Worm (Caenorhabditis elegans) whole organism, early embryonic: Measurements from ENCODE around the gene srd-35.

ENCODE experiments used
- B0310.2 ChIP-seq: sonication (generic microtip); optimal IDR thresholded peaks from 2 replicates; lab custom pipeline; 2016; ENCODE audit warnings: mild to moderate bottlenecking, missing genetic modification characterization, missing compliant biosample characterization
- F13C5.2 ChIP-seq: sonication (generic microtip); optimal IDR thresholded peaks from 2 replicates; lab custom pipeline; 2017; ENCODE audit warnings: mild to moderate bottlenecking, missing genetic modification characterization, inconsistent platforms, missing compliant biosample characterization
- aly-1 ChIP-seq: sonication (generic microtip); optimal IDR thresholded peaks from 2 replicates; lab custom pipeline; 2016; ENCODE audit warnings: missing genetic modification characterization, missing compliant biosample characterization
- ama-1 ChIP-seq: fragments of 150-350 bp; optimal IDR thresholded peaks from 2 replicates; lab custom pipeline; 2014
- ceh-13 ChIP-seq: fragments of 200-800 bp; sonication (Bioruptor generic); optimal IDR thresholded peaks from 2 replicates; lab custom pipeline; 2018; ENCODE audit warnings: mild to moderate bottlenecking, missing genetic modification characterization, missing compliant biosample characterization
- ceh-36 ChIP-seq: sonication (generic microtip); optimal IDR thresholded peaks from 2 replicates; lab custom pipeline; 2016; ENCODE audit warnings: missing genetic modification characterization, inconsistent platforms, missing compliant biosample characterization
- pes-1 ChIP-seq: fragments of 200-800 bp; sonication (Bioruptor generic); IDR thresholded peaks from 2 replicates; pipeline ENCODE4 v1.3.6; 2022; ENCODE audit warnings: missing genetic modification reagents, missing genetic modification characterization, missing compliant biosample characterization
- scrt-1 ChIP-seq: fragments of 200-800 bp; sonication (Bioruptor generic); IDR thresholded peaks from 2 replicates; pipeline ENCODE4 v1.3.6; 2022; ENCODE audit warnings: missing genetic modification characterization, missing compliant biosample characterization
- tbx-37 ChIP-seq: fragments of 200-800 bp; sonication (Bioruptor generic); conservative IDR thresholded peaks from 2 replicates; pipeline ENCODE4 v1.3.6; 2022; ENCODE audit warnings: missing genetic modification reagents, missing genetic modification characterization, missing compliant biosample characterization

DNA sequence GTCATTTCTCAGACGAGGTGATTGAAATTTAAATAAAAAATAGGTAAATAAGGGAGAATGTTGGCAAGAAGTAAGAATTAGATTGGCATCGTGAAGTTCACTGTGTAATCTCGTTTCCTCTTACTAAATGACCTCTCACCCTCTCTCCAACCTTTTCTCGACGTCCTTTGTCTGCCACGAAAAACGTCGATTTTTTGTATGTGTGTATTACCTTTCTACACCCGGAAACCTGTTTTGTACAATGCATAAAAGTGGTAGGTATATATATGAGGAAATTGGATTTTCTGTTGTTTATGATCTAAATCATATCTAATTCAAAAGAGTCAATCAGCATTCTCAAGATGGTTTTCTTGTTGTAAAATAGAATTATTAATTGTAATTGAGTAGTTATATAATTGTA is 28.7 kb downstream of the srd-35 start, which contains the start of the genes F15B9.11 and dsl-7:
- TF ChIP-seq aly-1 (no peak), ama-1 (lab: Kevin White, UChicago) (no peak), F13C5.2 (tag; lab: Kevin White, UChicago) (no peak), ceh-13 (GFP tag; lab: Kevin White, UChicago) (no peak), B0310.2 (no peak), pes-1 (GFP tag; lab: Robert Waterston, UW) (no peak), ceh-36 (tag; lab: Kevin White, UChicago) (no peak), scrt-1 (GFP tag; lab: Robert Waterston, UW) (no peak), tbx-37 (GFP tag; lab: Robert Waterston, UW) (no peak)
